Worm (Caenorhabditis elegans) whole organism, early embryonic: ENCODE results near the gene srx-17.

Experiments
- F13C5.2 ChIP-seq: sonication (generic microtip); optimal IDR thresholded peaks from 2 replicates; lab custom pipeline; 2017; ENCODE audit warnings: mild to moderate bottlenecking, missing genetic modification characterization, inconsistent platforms, missing compliant biosample characterization
- aly-1 ChIP-seq: sonication (generic microtip); optimal IDR thresholded peaks from 2 replicates; lab custom pipeline; 2016; ENCODE audit warnings: missing genetic modification characterization, missing compliant biosample characterization
- ama-1 ChIP-seq: fragments of 150-350 bp; optimal IDR thresholded peaks from 2 replicates; lab custom pipeline; 2014
- flt-1 ChIP-seq: fragments of 200-800 bp; sonication (Bioruptor generic); IDR thresholded peaks from 2 replicates; pipeline ENCODE4 v1.3.6; 2022; ENCODE audit warnings: missing genetic modification characterization, missing compliant biosample characterization
- hmg-4 ChIP-seq: fragments of 200-800 bp; sonication (Bioruptor generic); optimal IDR thresholded peaks from 2 replicates; lab custom pipeline; 2018; ENCODE audit warnings: mild to moderate bottlenecking, missing genetic modification characterization, missing compliant biosample characterization
- tbx-11 ChIP-seq: fragments of 200-800 bp; sonication (Bioruptor generic); IDR thresholded peaks from 2 replicates; pipeline ENCODE4 v1.3.6; 2022; ENCODE audit warnings: missing genetic modification characterization, missing compliant biosample characterization
- tbx-37 ChIP-seq: fragments of 200-800 bp; sonication (Bioruptor generic); conservative IDR thresholded peaks from 2 replicates; pipeline ENCODE4 v1.3.6; 2022; ENCODE audit warnings: missing genetic modification reagents, missing genetic modification characterization, missing compliant biosample characterization
- tra-4 ChIP-seq: sonication (generic microtip); optimal IDR thresholded peaks from 2 replicates; lab custom pipeline; 2017; ENCODE audit warnings: missing genetic modification characterization, missing compliant biosample characterization

- TF ChIP-seq tbx-37 (GFP tag; lab: Robert Waterston, UW) (no peak), flt-1 (GFP tag; lab: Robert Waterston, UW) (no peak), hmg-4 (GFP tag; lab: Kevin White, UChicago) (no peak), tbx-11 (GFP tag; lab: Robert Waterston, UW) (no peak), aly-1 (no peak), ama-1 (lab: Kevin White, UChicago) (no peak), F13C5.2 (tag; lab: Kevin White, UChicago) (no peak), tra-4 (no peak)
Measured at ce11 chrV:13857132-13857531, 16.1 kb downstream of the srx-17 start, which contains the start of gene srx-136.
